Worm (Caenorhabditis elegans) whole organism, late embryonic: ENCODE measurements around the gene apa-2.

Experiments used
- C08G9.2 ChIP-seq: sonication (generic microtip); optimal IDR thresholded peaks from 2 replicates; lab custom pipeline; 2016; ENCODE audit warnings: mild to moderate bottlenecking, missing genetic modification characterization, moderate library complexity, missing compliant biosample characterization
- ama-1 ChIP-seq: fragments of 150-350 bp; optimal IDR thresholded peaks from 2 replicates; lab custom pipeline; 2014
- ceh-34 ChIP-seq: sonication (generic microtip); optimal IDR thresholded peaks from 2 replicates; lab custom pipeline; 2016; ENCODE audit warnings: mild to moderate bottlenecking, missing genetic modification characterization, missing compliant biosample characterization
- ceh-6 ChIP-seq: fragments of 200-800 bp; sonication (Bioruptor generic); optimal IDR thresholded peaks from 2 replicates; lab custom pipeline; 2018; ENCODE audit warnings: mild to moderate bottlenecking, missing genetic modification characterization, missing compliant biosample characterization
- ceh-9 ChIP-seq: sonication (generic microtip); optimal IDR thresholded peaks from 2 replicates; lab custom pipeline; 2016; ENCODE audit warnings: mild to moderate bottlenecking, missing genetic modification characterization, inconsistent platforms, missing compliant biosample characterization
- eyg-1 ChIP-seq: sonication (generic microtip); optimal IDR thresholded peaks from 2 replicates; lab custom pipeline; 2016; ENCODE audit warnings: missing genotype, missing genetic modification characterization, missing compliant biosample characterization
- fkh-10 ChIP-seq: fragments of 150-350 bp; optimal IDR thresholded peaks from 2 replicates; lab custom pipeline; 2014; ENCODE audit warnings: missing biosample characterization, missing genetic modification reagents, missing genetic modification characterization
- fkh-6 ChIP-seq: sonication (generic microtip); optimal IDR thresholded peaks from 2 replicates; lab custom pipeline; 2016; ENCODE audit warnings: missing genetic modification characterization, missing compliant biosample characterization
- pag-3 ChIP-seq: sonication (generic microtip); optimal IDR thresholded peaks from 2 replicates; lab custom pipeline; 2016; ENCODE audit warnings: missing compliant biosample characterization, missing genetic modification characterization, borderline replicate concordance
- pat-9 ChIP-seq: fragments of 200-800 bp; sonication (Bioruptor generic); optimal IDR thresholded peaks from 2 replicates; lab custom pipeline; 2018; ENCODE audit warnings: mild to moderate bottlenecking, missing genetic modification characterization, moderate library complexity, missing compliant biosample characterization
- pax-1 ChIP-seq: fragments of 150-350 bp; optimal IDR thresholded peaks from 2 replicates; lab custom pipeline; 2014; ENCODE audit warnings: missing biosample characterization, missing genetic modification characterization
- pqm-1 ChIP-seq: sonication (generic microtip); optimal IDR thresholded peaks from 2 replicates; lab custom pipeline; 2016; ENCODE audit warnings: missing genetic modification characterization, missing compliant biosample characterization
- rnt-1 ChIP-seq: sonication (generic microtip); optimal IDR thresholded peaks from 2 replicates; lab custom pipeline; 2016; ENCODE audit warnings: missing genetic modification characterization, missing compliant biosample characterization
- ttx-3 ChIP-seq: sonication (generic microtip); optimal IDR thresholded peaks from 2 replicates; lab custom pipeline; 2016; ENCODE audit warnings: missing genetic modification reagents, missing genetic modification characterization, missing compliant biosample characterization

DNA sequence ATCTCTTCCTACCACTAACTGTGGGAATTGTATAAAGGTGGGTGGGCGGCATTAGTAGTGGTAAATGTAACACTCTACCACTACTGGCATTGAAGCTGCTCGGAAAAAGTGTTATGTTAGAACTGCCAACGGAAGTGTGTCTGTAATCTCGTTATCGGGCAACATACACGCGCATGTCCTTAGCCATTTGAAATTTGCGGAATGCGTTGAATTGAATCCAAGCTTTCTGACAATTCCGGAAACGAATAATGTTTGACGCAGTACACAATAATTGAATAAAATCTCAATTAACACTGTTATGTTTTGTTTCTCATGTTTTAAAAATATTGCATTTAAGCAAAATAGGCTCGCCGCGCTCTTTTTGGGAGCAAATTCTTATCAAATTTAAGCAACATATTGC lies 13.5 kb upstream of the apa-2 start:
- TF ChIP-seq ceh-34 (tag; lab: Kevin White, UChicago) (no peak), pag-3 (tag; lab: Kevin White, UChicago) (no peak), ttx-3 (tag; lab: Kevin White, UChicago) (no peak), ceh-9 (tag; lab: Kevin White, UChicago) (no peak), pax-1 (tag; lab: Kevin White, UChicago) (no peak), pqm-1 (no peak), ama-1 (lab: Kevin White, UChicago) (no peak), C08G9.2 (tag; lab: Kevin White, UChicago) (no peak), ceh-6 (GFP tag; lab: Kevin White, UChicago) (no peak), rnt-1 (tag; lab: Kevin White, UChicago) (no peak), fkh-6 (tag; lab: Kevin White, UChicago) (no peak), eyg-1 (tag; lab: Kevin White, UChicago) (no peak), fkh-10 (GFP tag; lab: Kevin White, UChicago) (no peak), pat-9 (tag; lab: Kevin White, UChicago) (no peak)
